Fruit fly (Drosophila melanogaster): ENCODE results near the gene MSAmiP.

DNA sequence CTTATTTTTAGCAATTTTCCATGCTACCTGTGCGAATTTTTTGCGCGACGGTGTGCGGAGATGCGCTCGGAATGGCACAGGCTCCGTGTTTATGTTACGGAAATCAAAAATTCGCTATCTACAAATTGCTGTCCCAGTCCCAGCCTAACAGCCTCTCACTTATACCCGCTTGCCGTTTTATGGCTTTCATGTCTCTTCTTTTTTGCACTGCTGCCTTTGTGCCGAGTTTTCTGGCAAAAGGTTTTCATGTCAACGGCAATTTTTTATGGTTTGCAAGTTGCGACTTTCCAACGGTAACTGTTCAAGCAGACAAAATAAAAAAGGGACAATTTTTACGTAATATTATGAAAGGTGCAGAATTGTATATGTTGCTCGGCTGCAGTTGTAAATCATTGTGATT, 85.2 kb downstream of the MSAmiP start:
- no peak for TF ChIP-seq CG16779 (tag; optimal IDR thresholded peaks at IDR 0.05)
- TF ChIP-seq Ets21C (GFP tag; optimal IDR thresholded peaks at IDR 0.05) = no peak
- no peak for TF ChIP-seq Hr39 (GFP tag; optimal IDR thresholded peaks at IDR 0.05)
- no peak for TF ChIP-seq CG9139 (GFP tag; optimal IDR thresholded peaks at IDR 0.05)
- TF ChIP-seq eg (GFP tag; IDR thresholded peaks at IDR 0.05) = no peak
- TF ChIP-seq Blimp-1 (GFP tag; optimal IDR thresholded peaks at IDR 0.05) = no peak
- TF ChIP-seq Sox15 (GFP tag; optimal IDR thresholded peaks at IDR 0.05) = no peak
- TF ChIP-seq CG3919 (GFP tag; optimal IDR thresholded peaks at IDR 0.05) = no peak

Data from whole organism, prepupa.